Worm (Caenorhabditis elegans) whole organism, L3 larva: ENCODE data around the gene C54E4.5.

Experiments used
- ZK546.5 ChIP-seq: sonication (generic microtip); optimal IDR thresholded peaks from 2 replicates; lab custom pipeline; 2017; ENCODE audit warnings: missing biosample characterization, missing genetic modification characterization
- elt-2 ChIP-seq: sonication (generic microtip); optimal IDR thresholded peaks from 2 replicates; lab custom pipeline; 2016; ENCODE audit warnings: missing genetic modification reagents, mild to moderate bottlenecking, missing genetic modification characterization, missing compliant biosample characterization
- nfya-1 ChIP-seq: sonication (generic microtip); optimal IDR thresholded peaks from 2 replicates; lab custom pipeline; 2017; ENCODE audit warnings: missing genetic modification characterization, mild to moderate bottlenecking, missing compliant biosample characterization, antibody characterized with exemption, moderate library complexity; ENCODE audit not compliant: insufficient read depth
- nhr-237 ChIP-seq: fragments of 150-350 bp; optimal IDR thresholded peaks from 2 replicates; lab custom pipeline; 2014; ENCODE audit warnings: missing biosample characterization, missing genetic modification characterization
- nhr-25 ChIP-seq: sonication (generic microtip); optimal IDR thresholded peaks from 2 replicates; lab custom pipeline; 2017; ENCODE audit warnings: missing biosample characterization, missing genetic modification characterization
- nhr-28 ChIP-seq: fragments of 150-350 bp; optimal IDR thresholded peaks from 2 replicates; lab custom pipeline; 2014; ENCODE audit warnings: missing biosample characterization, missing genetic modification characterization
- unc-39 ChIP-seq: sonication (generic microtip); optimal IDR thresholded peaks from 4 replicates; lab custom pipeline; 2017; ENCODE audit warnings: missing biosample characterization, missing genetic modification characterization
- ztf-4 ChIP-seq: fragments of 150-350 bp; optimal IDR thresholded peaks from 2 replicates; lab custom pipeline; 2014; ENCODE audit warnings: missing biosample characterization, missing genetic modification characterization

DNA sequence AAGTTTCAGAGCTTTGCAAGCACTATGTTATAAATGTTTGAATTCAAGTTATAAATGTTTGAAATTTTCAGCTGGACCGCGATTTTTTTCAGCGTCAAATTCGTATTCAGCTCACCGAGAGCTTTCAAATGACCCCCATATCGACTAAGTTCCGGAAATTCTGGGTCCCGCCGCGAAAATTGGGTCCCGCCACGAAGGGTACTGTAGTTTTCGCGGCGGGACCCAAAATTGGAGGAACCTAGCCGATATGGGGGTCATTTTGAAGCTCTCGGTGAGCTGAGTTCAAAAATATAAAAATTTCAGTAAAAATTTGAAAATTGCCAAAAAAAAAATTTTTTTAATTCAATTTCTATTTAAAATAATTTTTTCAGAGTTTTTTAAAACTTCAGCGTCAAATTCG is 42.4 kb downstream of the C54E4.5 start:
- TF ChIP-seq nhr-28 (tag; lab: Kevin White, UChicago) (no peak), ztf-4 (tag; lab: Kevin White, UChicago) (no peak), unc-39 (no peak), nfya-1 (tag; lab: Kevin White, UChicago) (no peak), nhr-25 (tag; lab: Kevin White, UChicago) (no peak), nhr-237 (tag; lab: Kevin White, UChicago) (no peak), ZK546.5 (no peak), elt-2 (no peak)
